Worm (Caenorhabditis elegans): Measurements from ENCODE around the gene C54D10.10.

- TF ChIP-seq unc-39 (tag; optimal IDR thresholded peaks at IDR 0.05) (no peak), nhr-12 (tag; optimal IDR thresholded peaks at IDR 0.05) (no peak), nhr-237 (tag; optimal IDR thresholded peaks at IDR 0.05) (no peak), snpc-4 (tag; optimal IDR thresholded peaks at IDR 0.05) (no peak), ceh-39 (tag; optimal IDR thresholded peaks at IDR 0.05) (no peak)
These were observed 43.9 kb downstream of the C54D10.10 start, which contains the start of gene K01D12.10 for ce11 chrV:12405929-12406328.
